Worm (Caenorhabditis elegans) whole organism, L4 larva: ENCODE data around the gene srt-29.

Experiments used
- F10B5.3 ChIP-seq: sonication (generic microtip); optimal IDR thresholded peaks from 2 replicates; lab custom pipeline; 2016; ENCODE audit warnings: mild to moderate bottlenecking, missing genetic modification characterization, missing compliant biosample characterization
- F26F4.8 ChIP-seq: fragments of 200-800 bp; sonication (Bioruptor generic); conservative IDR thresholded peaks from 2 replicates; pipeline ENCODE4 v1.3.6; 2022; ENCODE audit warnings: missing genetic modification characterization, missing compliant biosample characterization
- F44E2.7 ChIP-seq: fragments of 200-800 bp; sonication (Bioruptor generic); IDR thresholded peaks from 2 replicates; pipeline ENCODE4 v2.1.2; 2022; ENCODE audit warnings: missing genetic modification characterization, missing compliant biosample characterization
- T26A8.4 ChIP-seq: fragments of 200-800 bp; sonication (Bioruptor generic); IDR thresholded peaks from 2 replicates; pipeline ENCODE4 v1.3.6; 2022; ENCODE audit warnings: missing genetic modification characterization, missing compliant biosample characterization
- ZK337.2 ChIP-seq: fragments of 200-800 bp; sonication (Bioruptor generic); IDR thresholded peaks from 2 replicates; pipeline ENCODE4 v1.3.6; 2022; ENCODE audit warnings: missing genetic modification reagents, missing genetic modification characterization, missing compliant biosample characterization
- ama-1 ChIP-seq: fragments of 150-350 bp; optimal IDR thresholded peaks from 2 replicates; lab custom pipeline; 2014; ENCODE audit warnings: inconsistent platforms, mixed read lengths
- arid-1 ChIP-seq: fragments of 200-800 bp; sonication (Bioruptor generic); conservative IDR thresholded peaks from 2 replicates; pipeline ENCODE4 v1.3.6; 2022; ENCODE audit warnings: missing genetic modification reagents, missing genetic modification characterization, missing compliant biosample characterization
- ceh-44 ChIP-seq: fragments of 200-800 bp; sonication (Bioruptor generic); IDR thresholded peaks from 2 replicates; pipeline ENCODE4 v1.3.6; 2022; ENCODE audit warnings: missing genetic modification reagents, missing genetic modification characterization, missing compliant biosample characterization
- ces-1 ChIP-seq: fragments of 150-350 bp; sonication (generic microtip); optimal IDR thresholded peaks from 4 replicates; lab custom pipeline; 2014; ENCODE audit warnings: missing biosample characterization, missing genetic modification reagents, missing genetic modification characterization
- ctbp-1 ChIP-seq: fragments of 200-800 bp; sonication (Bioruptor generic); IDR thresholded peaks from 2 replicates; pipeline ENCODE4 v1.3.6; 2022; ENCODE audit warnings: missing genetic modification reagents, missing genetic modification characterization, missing compliant biosample characterization
- daf-19 ChIP-seq: fragments of 200-800 bp; sonication (Bioruptor generic); conservative IDR thresholded peaks from 2 replicates; pipeline ENCODE4 v1.3.6; 2022; ENCODE audit warnings: missing genetic modification characterization, missing compliant biosample characterization
- dmd-6 ChIP-seq: fragments of 200-800 bp; sonication (Bioruptor generic); IDR thresholded peaks from 2 replicates; pipeline ENCODE4 v1.3.6; 2022; ENCODE audit warnings: missing genetic modification reagents, missing genetic modification characterization, missing compliant biosample characterization
- egl-43 ChIP-seq: fragments of 200-800 bp; sonication (Bioruptor generic); IDR thresholded peaks from 2 replicates; pipeline ENCODE4 v1.3.6; 2022; ENCODE audit warnings: missing genetic modification reagents, missing genetic modification characterization, missing compliant biosample characterization
- fkh-10 ChIP-seq: fragments of 150-350 bp; optimal IDR thresholded peaks from 2 replicates; lab custom pipeline; 2014; ENCODE audit warnings: missing biosample characterization, missing genetic modification reagents, missing genetic modification characterization
- hlh-11 ChIP-seq: fragments of 200-800 bp; sonication (Bioruptor generic); optimal IDR thresholded peaks from 2 replicates; lab custom pipeline; 2018; ENCODE audit warnings: mild to moderate bottlenecking, missing genetic modification characterization, missing compliant biosample characterization
- hlh-30 ChIP-seq: sonication (generic microtip); optimal IDR thresholded peaks from 2 replicates; lab custom pipeline; 2017; ENCODE audit warnings: antibody characterized with exemption, mild to moderate bottlenecking, missing genetic modification characterization, missing compliant biosample characterization; ENCODE audit not compliant: insufficient read depth
- hmg-1.1 ChIP-seq: fragments of 200-800 bp; sonication (Bioruptor generic); IDR thresholded peaks from 2 replicates; pipeline ENCODE4 v1.3.6; 2022; ENCODE audit warnings: missing genetic modification reagents, missing genetic modification characterization, missing compliant biosample characterization
- jun-1 ChIP-seq: fragments of 150-350 bp; optimal IDR thresholded peaks from 2 replicates; lab custom pipeline; 2014; ENCODE audit warnings: missing biosample characterization, missing genetic modification reagents, missing genetic modification characterization
- lin-1 ChIP-seq: fragments of 200-800 bp; sonication (Bioruptor generic); IDR thresholded peaks from 2 replicates; pipeline ENCODE4 v1.3.6; 2022; ENCODE audit warnings: missing genetic modification reagents, missing genetic modification characterization, missing compliant biosample characterization
- lin-13 ChIP-seq: fragments of 150-350 bp; optimal IDR thresholded peaks from 2 replicates; lab custom pipeline; 2014; ENCODE audit warnings: missing biosample characterization, missing genetic modification reagents, missing genetic modification characterization
- lin-38 ChIP-seq: fragments of 200-800 bp; sonication (Bioruptor generic); IDR thresholded peaks from 2 replicates; pipeline ENCODE4 v1.3.6; 2022; ENCODE audit warnings: missing genetic modification reagents, missing genetic modification characterization, missing compliant biosample characterization
- lsy-2 ChIP-seq, 2 experiments: fragments of 150-350 bp in 1 of 2; sonication (generic microtip) in 1 of 2; optimal IDR thresholded peaks; 2 replicates each; lab custom pipeline; 2014 to 2017; ENCODE audit warnings: missing biosample characterization in 2 of 2, missing genetic modification characterization in 2 of 2
- madf-5 ChIP-seq, 2 experiments: fragments of 200-800 bp; sonication (Bioruptor generic); IDR thresholded peaks; 2 replicates each; pipeline ENCODE4 v1.3.6; 2022; ENCODE audit warnings: missing compliant biosample characterization in 2 of 2, missing genetic modification characterization in 2 of 2
- mep-1 ChIP-seq: fragments of 150-350 bp; sonication (generic microtip); optimal IDR thresholded peaks from 3 replicates; lab custom pipeline; 2014; ENCODE audit warnings: missing biosample characterization, missing genetic modification characterization
- mes-2 ChIP-seq: sonication (generic microtip); optimal IDR thresholded peaks from 2 replicates; lab custom pipeline; 2016; ENCODE audit warnings: missing genotype, mild to moderate bottlenecking, missing genetic modification characterization, missing compliant biosample characterization; ENCODE audit not compliant: poor library complexity, severe bottlenecking
- mxl-2 ChIP-seq: fragments of 200-800 bp; sonication (Bioruptor generic); conservative IDR thresholded peaks from 2 replicates; pipeline ENCODE4 v1.3.6; 2022; ENCODE audit warnings: missing genetic modification reagents, missing genetic modification characterization, missing compliant biosample characterization
- mxl-3 ChIP-seq: fragments of 200-800 bp; sonication (Bioruptor generic); optimal IDR thresholded peaks from 2 replicates; lab custom pipeline; 2018; ENCODE audit warnings: mild to moderate bottlenecking, missing genetic modification characterization, missing compliant biosample characterization
- nhr-11 ChIP-seq: fragments of 150-350 bp; optimal IDR thresholded peaks from 2 replicates; lab custom pipeline; 2014; ENCODE audit warnings: missing biosample characterization, missing genetic modification characterization
- nhr-237 ChIP-seq: sonication (generic microtip); optimal IDR thresholded peaks from 2 replicates; lab custom pipeline; 2017; ENCODE audit warnings: missing biosample characterization, missing genetic modification characterization
- nhr-41 ChIP-seq: fragments of 200-800 bp; sonication (Bioruptor generic); IDR thresholded peaks from 2 replicates; pipeline ENCODE4 v1.3.6; 2022; ENCODE audit warnings: missing genetic modification reagents, missing genetic modification characterization, missing compliant biosample characterization
- nhr-6 ChIP-seq: fragments of 150-350 bp; optimal IDR thresholded peaks from 2 replicates; lab custom pipeline; 2014; ENCODE audit warnings: missing biosample characterization, missing genetic modification characterization
- pha-4 ChIP-seq, 2 experiments: fragments of 150-350 bp in 1 of 2; fragments of 200-800 bp in 1 of 2; sonication (Bioruptor generic) in 1 of 2; IDR thresholded peaks in 1 of 2; optimal IDR thresholded peaks in 1 of 2; 2 replicates each; pipeline versions ENCODE4 v1.3.6 to Lab custom; 2014 to 2022; ENCODE audit warnings: missing genetic modification characterization in 2 of 2, missing genetic modification reagents in 2 of 2, missing biosample characterization in 1 of 2, missing compliant biosample characterization in 1 of 2
- rbr-2 ChIP-seq: sonication (generic microtip); optimal IDR thresholded peaks from 2 replicates; lab custom pipeline; 2016; ENCODE audit warnings: missing genotype, missing genetic modification characterization, missing compliant biosample characterization
- set-16 ChIP-seq: fragments of 200-800 bp; sonication (Bioruptor generic); IDR thresholded peaks from 2 replicates; pipeline ENCODE4 v1.3.6; 2022; ENCODE audit warnings: missing genetic modification reagents, missing genetic modification characterization, missing compliant biosample characterization
- snpc-1.2 ChIP-seq: fragments of 200-800 bp; sonication (Bioruptor generic); IDR thresholded peaks from 2 replicates; pipeline ENCODE4 v1.3.6; 2022; ENCODE audit warnings: missing genetic modification reagents, missing genetic modification characterization, missing compliant biosample characterization
- snpc-4 ChIP-seq: fragments of 150-350 bp; optimal IDR thresholded peaks from 2 replicates; lab custom pipeline; 2014; ENCODE audit warnings: missing biosample characterization, missing genetic modification characterization
- spr-1 ChIP-seq: sonication (generic microtip); optimal IDR thresholded peaks from 2 replicates; lab custom pipeline; 2016; ENCODE audit warnings: mild to moderate bottlenecking, missing genetic modification characterization, missing compliant biosample characterization
- spr-3 ChIP-seq: fragments of 200-800 bp; sonication (Bioruptor generic); optimal IDR thresholded peaks from 2 replicates; lab custom pipeline; 2018; ENCODE audit warnings: mild to moderate bottlenecking, missing genetic modification characterization, missing compliant biosample characterization
- unc-130 ChIP-seq: sonication (generic microtip); optimal IDR thresholded peaks from 2 replicates; lab custom pipeline; 2016; ENCODE audit warnings: missing genetic modification reagents, missing genetic modification characterization, missing compliant biosample characterization
- unc-62 ChIP-seq, 3 experiments: fragments of 150-350 bp in 1 of 3; sonication (generic microtip); optimal IDR thresholded peaks in 2 of 3; peaks in 1 of 3; 1 replicate in 1 of 3; 2 replicates in 2 of 3; lab custom pipeline; 2014 to 2017; ENCODE audit warnings: missing biosample characterization in 3 of 3, missing genetic modification characterization in 3 of 3, missing genetic modification reagents in 3 of 3, missing genotype in 1 of 3
- vab-7 ChIP-seq: fragments of 200-800 bp; sonication (Bioruptor generic); IDR thresholded peaks from 2 replicates; pipeline ENCODE4 v1.3.6; 2022; ENCODE audit warnings: missing genetic modification reagents, missing genetic modification characterization, missing compliant biosample characterization
- ztf-11 ChIP-seq: fragments of 150-350 bp; optimal IDR thresholded peaks from 2 replicates; lab custom pipeline; 2014; ENCODE audit warnings: missing biosample characterization, missing genetic modification characterization
- ztf-7 ChIP-seq: fragments of 150-350 bp; optimal IDR thresholded peaks from 2 replicates; lab custom pipeline; 2014; ENCODE audit warnings: missing biosample characterization, missing genetic modification characterization

Gene srt-29

DNA sequence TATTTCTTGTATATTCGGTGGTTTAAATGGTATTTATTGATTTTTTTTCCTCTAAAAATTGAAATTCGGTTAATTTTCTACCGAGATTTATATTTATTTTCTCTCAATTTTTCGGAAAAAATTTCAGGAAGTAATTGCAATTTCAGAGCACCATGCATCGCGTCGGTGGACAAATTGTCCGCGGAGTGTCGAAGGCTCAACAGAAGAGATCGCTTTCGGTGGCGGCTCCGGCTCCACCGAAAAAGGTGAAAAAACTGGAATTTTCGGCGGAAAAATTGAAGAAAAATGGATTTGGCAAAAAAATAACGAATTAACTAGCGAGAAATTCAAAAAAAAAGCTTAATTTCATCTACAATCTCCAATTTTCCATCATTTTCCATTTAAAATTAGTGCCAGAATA lies 20.1 kb downstream of the srt-29 start, which contains the start of gene nuo-5:
TSS of gene nuo-5 (plus strand) at position 147 of the 400 bp plus-strand sequence.
- 0 out of 2 replicates have a peak, but pooled peaks have one; percentile 18 for TF ChIP-seq lin-38
- TF ChIP-seq pha-4 (GFP tag; IDR thresholded peaks at IDR 0.05; lab: Robert Waterston, UW): 0 out of 2 replicates have a peak, but pooled peaks have one; percentile 27
- no peak for TF ChIP-seq pha-4 (tag; optimal IDR thresholded peaks at IDR 0.05; lab: Kevin White, UChicago)
- no peak for TF ChIP-seq unc-130
- no peak for TF ChIP-seq egl-43 (GFP tag; lab: Robert Waterston, UW)
- TF ChIP-seq unc-62 (GFP tag; optimal IDR thresholded peaks at IDR 0.05 in 1 of 2; lab: Kevin White, UChicago): peak in 1 of 2 experiments; percentile 61
- TF ChIP-seq unc-62 (tag; optimal IDR thresholded peaks at IDR 0.05; lab: Kevin White, UChicago): no peak
- no peak for TF ChIP-seq fkh-10 (GFP tag; lab: Kevin White, UChicago)
- TF ChIP-seq snpc-1.2 (GFP tag; lab: Robert Waterston, UW): no peak
- TF ChIP-seq hlh-11: no peak
- no peak for TF ChIP-seq rbr-2 (tag; lab: Kevin White, UChicago)
- no peak for TF ChIP-seq mxl-3 (GFP tag; lab: Kevin White, UChicago)
- TF ChIP-seq T26A8.4 (GFP tag; lab: Robert Waterston, UW): no peak
- no peak for TF ChIP-seq mep-1 (tag; lab: Kevin White, UChicago)
- no peak for TF ChIP-seq nhr-237 (tag; lab: Kevin White, UChicago)
- no peak for TF ChIP-seq madf-5 (GFP tag; IDR thresholded peaks at IDR 0.05; lab: Robert Waterston, UW)
- no peak for TF ChIP-seq F10B5.3 (tag; lab: Kevin White, UChicago)
- TF ChIP-seq ces-1 (GFP tag; lab: Kevin White, UChicago): no peak

DNA sequence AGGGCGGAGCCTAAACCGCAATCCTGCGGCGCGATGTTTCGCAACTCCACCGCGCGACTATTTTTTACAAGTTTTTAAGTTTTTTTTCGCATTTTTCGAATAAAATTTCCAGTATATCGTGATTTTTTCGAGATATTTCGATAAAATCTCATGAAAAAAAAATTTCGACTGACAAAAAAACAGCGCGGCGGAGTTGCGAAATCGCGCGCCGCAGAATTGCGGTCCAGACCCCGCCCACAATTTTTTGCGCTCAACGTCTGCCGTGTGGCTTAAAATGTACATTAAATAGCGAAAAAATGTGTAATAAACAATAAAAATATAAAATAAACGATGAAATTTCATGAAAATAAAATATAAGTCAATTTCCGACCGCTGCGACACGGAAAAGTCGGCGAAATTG lies 21.2 kb downstream of the srt-29 start:
- TF ChIP-seq arid-1 (GFP tag; lab: Robert Waterston, UW) (0 out of 2 replicates have a peak, but pooled peaks have one; percentile 14), snpc-4 (tag; lab: Kevin White, UChicago) (no peak), lsy-2 (tag; optimal IDR thresholded peaks at IDR 0.05; lab: Kevin White, UChicago) (peak in 1 of 2 experiments; percentile 11), lin-38 (peak; percentile 52), nhr-41 (GFP tag; lab: Robert Waterston, UW) (no peak), mes-2 (tag; lab: Kevin White, UChicago) (peak; percentile 24)

DNA sequence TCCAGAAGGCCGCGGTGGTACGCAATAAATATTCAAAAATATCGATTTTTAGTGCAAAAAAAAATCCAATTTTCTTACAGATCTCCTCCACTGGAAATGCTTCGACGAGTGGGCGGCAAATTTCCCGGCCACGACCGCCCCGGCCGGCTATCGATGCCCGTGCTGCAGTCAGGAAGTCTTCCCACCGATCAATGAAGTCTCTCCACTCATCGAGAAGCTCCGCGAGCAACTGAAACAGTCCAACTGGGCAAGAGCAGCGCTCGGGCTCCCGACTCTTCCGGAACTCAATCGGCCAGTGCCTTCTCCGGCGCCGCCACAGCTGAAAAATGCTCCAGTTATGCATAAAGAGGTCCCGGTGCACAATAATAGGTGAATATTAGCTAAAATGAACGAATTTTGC lies 23.0 kb downstream of the srt-29 start, which contains the start of gene Y45G12B.3:
TSS of gene Y45G12B.3 (minus strand) at position 320 of the 400 bp plus-strand sequence.
- TF ChIP-seq egl-43 (GFP tag; lab: Robert Waterston, UW) (0 out of 2 replicates have a peak, but pooled peaks have one; percentile 35), set-16 (peak; percentile 86), ces-1 (GFP tag; lab: Kevin White, UChicago) (no peak)

DNA sequence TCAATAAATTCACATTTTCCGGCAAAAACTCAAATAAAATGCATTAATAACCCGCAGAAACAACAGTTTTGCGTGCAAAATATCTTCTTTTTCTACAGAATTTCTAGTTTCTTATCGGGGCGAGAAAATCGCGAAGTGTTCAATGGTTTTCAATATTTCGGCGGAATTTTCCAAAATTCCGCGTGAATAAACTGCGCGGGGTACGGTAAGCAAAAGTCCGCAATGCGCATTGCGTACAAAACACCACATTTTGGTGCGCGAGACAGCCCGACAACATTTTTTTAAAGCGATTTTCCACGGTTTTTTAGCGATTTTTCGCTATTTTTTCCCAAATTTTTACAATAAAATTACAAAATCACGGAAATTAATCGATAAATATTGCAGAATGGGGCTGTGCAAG lies 24.5 kb downstream of the srt-29 start, which contains the start of gene Y45G12B.2:
TSS of gene Y45G12B.2 (plus strand) at position 383 of the 400 bp plus-strand sequence.
- TF ChIP-seq ZK337.2 (no peak), mxl-2 (GFP tag; lab: Robert Waterston, UW) (no peak), madf-5 (GFP tag; IDR thresholded peaks at IDR 0.05; lab: Robert Waterston, UW) (no peak), hmg-1.1 (GFP tag; lab: Robert Waterston, UW) (peak; percentile 64; the same call in 1 of the 2 replicates), nhr-11 (tag; lab: Kevin White, UChicago) (no peak), ama-1 (lab: Kevin White, UChicago) (peak; percentile 55), spr-3 (GFP tag; lab: Kevin White, UChicago) (no peak), nhr-6 (tag; lab: Kevin White, UChicago) (no peak), F26F4.8 (GFP tag; lab: Robert Waterston, UW) (no peak), hlh-11 (peak; percentile 44), spr-1 (tag; lab: Kevin White, UChicago) (no peak), jun-1 (no peak), ceh-44 (GFP tag; lab: Robert Waterston, UW) (no peak), F44E2.7 (GFP tag; lab: Robert Waterston, UW) (no peak), hlh-30 (tag; lab: Kevin White, UChicago) (peak; percentile 78), ztf-11 (tag; lab: Kevin White, UChicago) (no peak), vab-7 (GFP tag; lab: Robert Waterston, UW) (no peak), daf-19 (GFP tag; lab: Robert Waterston, UW) (no peak), snpc-4 (tag; lab: Kevin White, UChicago) (no peak), dmd-6 (GFP tag; lab: Robert Waterston, UW) (0 out of 2 replicates have a peak, but pooled peaks have one; percentile 17), mxl-3 (GFP tag; lab: Kevin White, UChicago) (peak; percentile 40), ctbp-1 (GFP tag; lab: Robert Waterston, UW) (no peak), ztf-7 (tag; lab: Kevin White, UChicago) (no peak), arid-1 (GFP tag; lab: Robert Waterston, UW) (0 out of 2 replicates have a peak, but pooled peaks have one; percentile 29), F10B5.3 (tag; lab: Kevin White, UChicago) (no peak), lin-1 (GFP tag; lab: Robert Waterston, UW) (no peak), lin-13 (GFP tag; lab: Kevin White, UChicago) (no peak)
